Worm (Caenorhabditis elegans) whole organism, L1 larva: ENCODE data around the gene F02D8.9.

Experiments
- nhr-19 ChIP-seq: fragments of 200-800 bp; sonication (Bioruptor generic); conservative IDR thresholded peaks from 2 replicates; pipeline ENCODE4 v1.3.6; 2022; ENCODE audit warnings: missing genetic modification characterization, missing compliant biosample characterization
- unc-62 ChIP-seq: fragments of 150-350 bp; optimal IDR thresholded peaks from 2 replicates; lab custom pipeline; 2014; ENCODE audit warnings: missing biosample characterization, missing genetic modification reagents, missing genetic modification characterization

DNA sequence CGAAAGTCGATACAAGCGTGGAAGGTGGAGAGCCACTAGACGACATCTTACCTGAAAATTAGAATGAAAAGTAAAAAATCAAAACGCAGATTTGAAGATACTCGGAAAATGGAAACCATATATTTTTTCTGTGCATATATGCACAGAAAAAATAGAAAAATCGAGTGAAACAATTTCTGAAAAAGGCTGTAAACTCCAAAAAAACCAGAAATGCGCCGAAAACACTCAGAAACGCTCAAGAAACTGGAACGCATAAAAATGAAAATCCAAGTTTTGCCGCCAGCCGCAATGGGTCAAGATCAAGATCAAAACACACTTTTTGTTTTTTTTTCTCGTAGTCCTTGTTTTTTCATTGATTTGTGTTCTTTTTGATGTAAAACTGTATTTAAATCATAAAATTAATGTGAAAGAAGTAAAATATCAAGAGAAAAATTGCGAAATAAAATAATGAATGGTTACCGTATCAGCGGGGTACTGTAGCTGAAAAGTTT is 37.1 kb upstream of the F02D8.9 start, which contains the start of gene T01C3.3:
- no peak for TF ChIP-seq unc-62 (GFP tag; lab: Kevin White, UChicago)
- no peak for TF ChIP-seq nhr-19
